In genomic region chrX:6118086-6118825, ce11 we compare ENCODE assay signal across 1 worm cellular context.
TF ChIP-seq lines count a peak whose summit lies in the region.

TSS of gene C15H9.2 (plus strand) at chrX:6118526.

TF ChIP-seq in whole organism, L4 larva, 104 proteins besides CTCF, POLR2A, EP300 and RAD21 (continued from another document):
- no peak for TF ChIP-seq madf-9 (GFP tag; conservative IDR thresholded peaks at IDR 0.05; lab: Robert Waterston, UW)
TF ChIP-seq in whole organism, L4 larva: peak in this region for 6.
